Fruit fly (Drosophila melanogaster) whole organism, embryonic: ENCODE measurements around the gene CG1309.
A peak's percentile ranks its signal among the peaks of the same experiment; 100 is the strongest.

ENCODE experiments used
- Awh ChIP-seq: fragments of 200-800 bp; sonication (Bioruptor generic); IDR thresholded peaks from 2 replicates; pipeline ENCODE4, ENCODE4 v1.3.6; 2022; ENCODE audit warnings: missing biosample characterization, missing genetic modification characterization
- CG10366 ChIP-seq: fragments of 200-800 bp; sonication (Bioruptor generic); IDR thresholded peaks from 2 replicates; pipeline ENCODE4 v1.3.6; 2022; ENCODE audit warnings: missing biosample characterization, missing genetic modification characterization
- CG11696 ChIP-seq: fragments of 200-800 bp; sonication (Bioruptor generic); IDR thresholded peaks from 2 replicates; pipeline ENCODE4 v1.3.6; 2022; ENCODE audit warnings: missing biosample characterization, missing genetic modification characterization
- CG12744 ChIP-seq: fragments of 200-800 bp; sonication (Bioruptor generic); optimal IDR thresholded peaks from 2 replicates; lab custom pipeline; 2016; ENCODE audit warnings: missing biosample characterization, missing genetic modification characterization
- CG13296 ChIP-seq: fragments of 200-800 bp; sonication (Bioruptor generic); optimal IDR thresholded peaks from 3 replicates; lab custom pipeline; 2018; ENCODE audit warnings: missing biosample characterization, mild to moderate bottlenecking, missing genetic modification characterization
- CG13775 ChIP-seq: fragments of 200-800 bp; sonication (Bioruptor generic); optimal IDR thresholded peaks from 3 replicates; lab custom pipeline; 2017; ENCODE audit warnings: missing biosample characterization, mild to moderate bottlenecking, missing genetic modification characterization
- CG14014 ChIP-seq: fragments of 200-800 bp; sonication (Bioruptor generic); IDR thresholded peaks from 2 replicates; pipeline ENCODE4 v1.3.6; 2022; ENCODE audit warnings: missing biosample characterization, missing genetic modification characterization
- CG14050 ChIP-seq: fragments of 200-800 bp; sonication (Bioruptor generic); IDR thresholded peaks from 3 replicates; pipeline ENCODE4 v1.3.6; 2022; ENCODE audit warnings: missing biosample characterization, missing genetic modification characterization
- CG15269 ChIP-seq: fragments of 200-800 bp; sonication (Bioruptor generic); optimal IDR thresholded peaks from 2 replicates; lab custom pipeline; 2018; ENCODE audit warnings: missing biosample characterization, mild to moderate bottlenecking, missing genetic modification characterization, moderate library complexity
- CG17361 ChIP-seq: fragments of 200-800 bp; sonication (Bioruptor generic); IDR thresholded peaks from 3 replicates; pipeline ENCODE4 v1.3.6; 2022; ENCODE audit warnings: missing biosample characterization, missing genetic modification characterization
- CG17802 ChIP-seq: fragments of 200-800 bp; sonication (Bioruptor generic); optimal IDR thresholded peaks from 2 replicates; lab custom pipeline; 2018; ENCODE audit warnings: missing biosample characterization, mild to moderate bottlenecking, missing genetic modification characterization, moderate library complexity
- CG18599 ChIP-seq: fragments of 200-800 bp; sonication (Bioruptor generic); optimal IDR thresholded peaks from 3 replicates; lab custom pipeline; 2017; ENCODE audit warnings: missing biosample characterization, missing genetic modification characterization, mild to moderate bottlenecking, moderate library complexity, missing genetic modification reagents
- CG2116 ChIP-seq: fragments of 200-800 bp; sonication (Bioruptor generic); optimal IDR thresholded peaks from 3 replicates; lab custom pipeline; 2018; ENCODE audit warnings: missing biosample characterization, mild to moderate bottlenecking, missing genetic modification characterization
- CG2202 ChIP-seq: fragments of 200-800 bp; sonication (Bioruptor generic); optimal IDR thresholded peaks from 2 replicates; lab custom pipeline; 2018; ENCODE audit warnings: missing biosample characterization, mild to moderate bottlenecking, missing genetic modification characterization
- CG6654 ChIP-seq: fragments of 200-800 bp; sonication (Bioruptor generic); optimal IDR thresholded peaks from 2 replicates; lab custom pipeline; 2017; ENCODE audit warnings: missing biosample characterization, mild to moderate bottlenecking, missing genetic modification characterization
- CG7786 ChIP-seq: fragments of 200-800 bp; sonication (Bioruptor generic); optimal IDR thresholded peaks from 2 replicates; lab custom pipeline; 2016; ENCODE audit warnings: missing biosample characterization, missing genetic modification characterization
- CG7928 ChIP-seq: fragments of 200-800 bp; sonication (Bioruptor generic); optimal IDR thresholded peaks from 2 replicates; lab custom pipeline; 2017; ENCODE audit warnings: missing biosample characterization, mild to moderate bottlenecking, missing genetic modification characterization
- CG8924 ChIP-seq: fragments of 200-800 bp; optimal IDR thresholded peaks from 3 replicates; lab custom pipeline; 2019; ENCODE audit warnings: missing biosample characterization, mild to moderate bottlenecking, missing genetic modification characterization, moderate library complexity
- Dll ChIP-seq: fragments of 200-800 bp; sonication (Bioruptor generic); IDR thresholded peaks from 4 replicates; pipeline ENCODE4 v1.3.6; 2022; ENCODE audit warnings: missing biosample characterization, missing genetic modification characterization; ENCODE audit not compliant: partially characterized antibody
- Doc3 ChIP-seq: fragments of 200-800 bp; sonication (Bioruptor generic); IDR thresholded peaks from 3 replicates; pipeline ENCODE4 v1.3.6; 2022; ENCODE audit warnings: missing biosample characterization, missing genetic modification characterization; ENCODE audit not compliant: partially characterized antibody
- HLH4C ChIP-seq: fragments of 200-800 bp; sonication (Bioruptor generic); IDR thresholded peaks from 3 replicates; pipeline ENCODE4 v1.3.6; 2022; ENCODE audit warnings: missing biosample characterization, missing genetic modification characterization; ENCODE audit not compliant: partially characterized antibody
- HLHmδ ChIP-seq: fragments of 200-800 bp; sonication (Bioruptor generic); optimal IDR thresholded peaks from 2 replicates; lab custom pipeline; 2018; ENCODE audit warnings: missing biosample characterization, mild to moderate bottlenecking, missing genetic modification characterization, moderate library complexity
- MBD-R2 ChIP-seq: fragments of 200-800 bp; sonication (Bioruptor generic); IDR thresholded peaks from 2 replicates; pipeline ENCODE4 v1.3.6; 2022; ENCODE audit warnings: missing biosample characterization, missing genetic modification characterization
- Mad ChIP-seq: fragments of 200-800 bp; sonication (Bioruptor generic); optimal IDR thresholded peaks from 2 replicates; lab custom pipeline; 2016; ENCODE audit warnings: missing biosample characterization, missing genetic modification characterization
- Pdp1 ChIP-seq, 2 experiments: fragments of 200-800 bp; sonication (Bioruptor generic); optimal IDR thresholded peaks; 3 replicates each; lab custom pipeline; 2016; ENCODE audit warnings: missing biosample characterization in 2 of 2, missing genetic modification characterization in 2 of 2, mild to moderate bottlenecking in 1 of 2, moderate library complexity in 1 of 2
- Ravus ChIP-seq: fragments of 200-800 bp; sonication (Bioruptor generic); IDR thresholded peaks from 2 replicates; pipeline ENCODE4 v1.3.6; 2022; ENCODE audit warnings: missing biosample characterization, missing genetic modification characterization
- Sry-β ChIP-seq: fragments of 200-800 bp; sonication (Bioruptor generic); optimal IDR thresholded peaks from 2 replicates; lab custom pipeline; 2018; ENCODE audit warnings: missing biosample characterization, mild to moderate bottlenecking, missing genetic modification characterization, moderate library complexity
- ac ChIP-seq: fragments of 200-800 bp; sonication (Bioruptor generic); optimal IDR thresholded peaks from 3 replicates; lab custom pipeline; 2017; ENCODE audit warnings: missing biosample characterization, mild to moderate bottlenecking, missing genetic modification characterization
- ato ChIP-seq: fragments of 200-800 bp; sonication (Bioruptor generic); IDR thresholded peaks from 2 replicates; pipeline ENCODE4 v1.3.6; 2022; ENCODE audit warnings: missing biosample characterization, missing genetic modification characterization; ENCODE audit not compliant: partially characterized antibody
- cato ChIP-seq: fragments of 200-800 bp; sonication (Bioruptor generic); optimal IDR thresholded peaks from 2 replicates; lab custom pipeline; 2016; ENCODE audit warnings: missing biosample characterization, missing genetic modification characterization, borderline replicate concordance
- cg ChIP-seq: fragments of 200-800 bp; sonication (Bioruptor generic); optimal IDR thresholded peaks from 3 replicates; lab custom pipeline; 2019; ENCODE audit warnings: missing biosample characterization, mild to moderate bottlenecking, missing genetic modification characterization, moderate library complexity
- ci ChIP-seq: fragments of 200-800 bp; sonication (Bioruptor generic); IDR thresholded peaks from 3 replicates; pipeline ENCODE4 v1.3.6; 2022; ENCODE audit warnings: missing biosample characterization, missing genetic modification characterization
- danr ChIP-seq: fragments of 200-800 bp; sonication (Bioruptor generic); IDR thresholded peaks from 2 replicates; pipeline ENCODE4 v1.3.6; 2022; ENCODE audit warnings: missing biosample characterization, missing genetic modification characterization
- grn ChIP-seq: fragments of 200-800 bp; sonication (Bioruptor generic); optimal IDR thresholded peaks from 3 replicates; lab custom pipeline; 2017; ENCODE audit warnings: missing biosample characterization, missing genetic modification characterization
- gsb-n ChIP-seq: fragments of 200-800 bp; sonication (Bioruptor generic); optimal IDR thresholded peaks from 3 replicates; lab custom pipeline; 2018; ENCODE audit warnings: missing biosample characterization, mild to moderate bottlenecking, missing genetic modification characterization
- hth ChIP-seq: fragments of >200 bp; optimal IDR thresholded peaks from 2 replicates; lab custom pipeline; 2017; ENCODE audit warnings: inconsistent platforms
- klu ChIP-seq: fragments of 200-800 bp; sonication (Bioruptor generic); IDR thresholded peaks from 2 replicates; pipeline ENCODE4 v1.3.6; 2022; ENCODE audit warnings: missing biosample characterization, missing genetic modification characterization
- lov ChIP-seq, 2 experiments: fragments of 200-800 bp in 1 of 2; fragments of >200 bp in 1 of 2; sonication (Bioruptor generic) in 1 of 2; IDR thresholded peaks in 1 of 2; optimal IDR thresholded peaks in 1 of 2; 2 replicates in 1 of 2; 3 replicates in 1 of 2; pipeline versions ENCODE4 v1.3.6 to Lab custom; 2017 to 2022; ENCODE audit warnings: missing biosample characterization in 1 of 2, missing genetic modification characterization in 1 of 2
- maf-S ChIP-seq: fragments of 200-800 bp; sonication (Bioruptor generic); optimal IDR thresholded peaks from 2 replicates; lab custom pipeline; 2016; ENCODE audit warnings: missing biosample characterization, missing genetic modification characterization
- mam ChIP-seq: fragments of 200-800 bp; sonication (Bioruptor generic); optimal IDR thresholded peaks from 3 replicates; lab custom pipeline; 2016; ENCODE audit warnings: missing biosample characterization, missing genetic modification characterization
- prd ChIP-seq, 3 experiments: fragments of >200 bp in 2 of 3; fragments of 200-800 bp in 1 of 3; sonication (Bioruptor generic) in 1 of 3; optimal IDR thresholded peaks in 2 of 3; IDR thresholded peaks in 1 of 3; 2 replicates in 2 of 3; 3 replicates in 1 of 3; pipeline versions ENCODE4 v1.3.6 to Lab custom; 2017 to 2022; ENCODE audit warnings: missing biosample characterization in 1 of 3, missing genetic modification characterization in 1 of 3
- rib ChIP-seq: fragments of 200-800 bp; sonication (Bioruptor generic); IDR thresholded peaks from 2 replicates; pipeline ENCODE4 v1.3.6; 2022; ENCODE audit warnings: missing biosample characterization, missing genetic modification characterization
- salm ChIP-seq: fragments of 200-800 bp; sonication (Bioruptor generic); optimal IDR thresholded peaks from 2 replicates; lab custom pipeline; 2018; ENCODE audit warnings: missing biosample characterization, mild to moderate bottlenecking, missing genetic modification characterization
- shn ChIP-seq: fragments of 200-800 bp; sonication (Bioruptor generic); optimal IDR thresholded peaks from 3 replicates; lab custom pipeline; 2016; ENCODE audit warnings: missing biosample characterization, missing genetic modification characterization
- sima ChIP-seq: fragments of 200-800 bp; sonication (Bioruptor generic); optimal IDR thresholded peaks from 2 replicates; lab custom pipeline; 2016; ENCODE audit warnings: missing biosample characterization, missing genetic modification characterization
- sr ChIP-seq: fragments of 200-800 bp; sonication (Bioruptor generic); IDR thresholded peaks from 3 replicates; pipeline ENCODE4 v1.3.6; 2022; ENCODE audit warnings: missing biosample characterization, missing genetic modification characterization
- ssp ChIP-seq: fragments of 200-800 bp; sonication (Bioruptor generic); IDR thresholded peaks from 2 replicates; pipeline ENCODE4 v1.3.6; 2022; ENCODE audit warnings: missing biosample characterization, missing genetic modification characterization
- z ChIP-seq: fragments of 200-800 bp; sonication (Bioruptor generic); IDR thresholded peaks from 3 replicates; pipeline ENCODE4 v1.3.6; 2022; ENCODE audit warnings: missing biosample characterization, missing genetic modification characterization
- zfh2 ChIP-seq: fragments of 200-800 bp; sonication (Bioruptor generic); optimal IDR thresholded peaks from 2 replicates; lab custom pipeline; 2016; ENCODE audit warnings: missing biosample characterization, missing genetic modification characterization

Gene CG1309

dm6 chr3L:4230357-4230901 lies 28.8 kb upstream of the CG1309 start (continued):
- TF ChIP-seq gsb-n (tag; lab: Kevin White, UChicago) (peak; percentile 96), CG15269 (tag; lab: Kevin White, UChicago) (peak; percentile 86), CG13296 (GFP tag; lab: Kevin White, UChicago) (peak; percentile 76), HLHmδ (GFP tag; lab: Kevin White, UChicago) (peak; percentile 11), Awh (peak; percentile 76; the same call in 1 of the 2 replicates), Dll (GFP tag; lab: Robert Waterston, UW) (no peak), Doc3 (GFP tag; lab: Robert Waterston, UW) (no peak), Sry-β (peak; percentile 62), mam (peak; percentile 78), MBD-R2 (peak; percentile 27; the same call in 1 of the 2 replicates), ssp (GFP tag; lab: Robert Waterston, UW) (peak; percentile 82), CG7786 (GFP tag; lab: Kevin White, UChicago) (peak; percentile 91), danr (peak; percentile 77), cato (GFP tag; lab: Kevin White, UChicago) (peak; percentile 91), sima (peak; percentile 14), CG6654 (peak; percentile 82), klu (GFP tag; lab: Robert Waterston, UW) (peak; percentile 69), CG11696 (GFP tag; lab: Robert Waterston, UW) (peak; percentile 49), ac (GFP tag; lab: Kevin White, UChicago) (peak; percentile 96), ato (no peak), CG13775 (GFP tag; lab: Kevin White, UChicago) (peak; percentile 92), salm (tag; lab: Kevin White, UChicago) (peak; percentile 91), cg (peak; percentile 69), maf-S (GFP tag; lab: Kevin White, UChicago) (peak; percentile 82), HLH4C (GFP tag; lab: Robert Waterston, UW) (no peak), Pdp1 (GFP tag; optimal IDR thresholded peaks at IDR 0.05; lab: Kevin White, UChicago) (peak; percentile 90), prd (optimal IDR thresholded peaks at IDR 0.05; lab: Kevin White, UChicago) (no peak), prd (GFP tag; IDR thresholded peaks at IDR 0.05; lab: Robert Waterston, UW) (peak; percentile 98), ci (peak; percentile 88), CG14014 (GFP tag; lab: Robert Waterston, UW) (peak; percentile 43; the same call in 1 of the 2 replicates), CG18599 (peak; percentile 80), CG8924 (tag; lab: Kevin White, UChicago) (peak; percentile 96), lov (optimal IDR thresholded peaks at IDR 0.05; lab: Kevin White, UChicago) (no peak), lov (GFP tag; IDR thresholded peaks at IDR 0.05; lab: Robert Waterston, UW) (peak; percentile 86; the same call in 2 of the 3 replicates), CG10366 (GFP tag; lab: Robert Waterston, UW) (peak; percentile 83), grn (peak; percentile 49), CG17802 (tag; lab: Kevin White, UChicago) (peak; percentile 79), zfh2 (GFP tag; lab: Kevin White, UChicago) (no peak), shn (peak; percentile 95), CG14050 (GFP tag; lab: Robert Waterston, UW) (peak; percentile 82), Mad (GFP tag; lab: Kevin White, UChicago) (peak; percentile 93), CG17361 (peak; percentile 97), CG2116 (GFP tag; lab: Kevin White, UChicago) (peak; percentile 73), hth (lab: Kevin White, UChicago) (no peak), CG2202 (peak; percentile 95), sr (0 out of 3 replicates have a peak, but pooled peaks have one; percentile 29), Ravus (peak; percentile 46), rib (GFP tag; lab: Robert Waterston, UW) (no peak), z (GFP tag; lab: Robert Waterston, UW) (0 out of 3 replicates have a peak, but pooled peaks have one; percentile 27), CG7928 (GFP tag; lab: Kevin White, UChicago) (no peak), CG12744 (GFP tag; lab: Kevin White, UChicago) (peak; percentile 84)
